Worm (Caenorhabditis elegans) whole organism, L3 larva: Measurements from ENCODE around the gene R03G5.6.

Experiments
- elt-1 ChIP-seq: fragments of 150-350 bp; optimal IDR thresholded peaks from 2 replicates; lab custom pipeline; 2014; ENCODE audit warnings: missing biosample characterization, missing genetic modification characterization
- fos-1 ChIP-seq: fragments of 150-350 bp; optimal IDR thresholded peaks from 2 replicates; lab custom pipeline; 2014; ENCODE audit warnings: missing biosample characterization, missing genetic modification characterization

DNA sequence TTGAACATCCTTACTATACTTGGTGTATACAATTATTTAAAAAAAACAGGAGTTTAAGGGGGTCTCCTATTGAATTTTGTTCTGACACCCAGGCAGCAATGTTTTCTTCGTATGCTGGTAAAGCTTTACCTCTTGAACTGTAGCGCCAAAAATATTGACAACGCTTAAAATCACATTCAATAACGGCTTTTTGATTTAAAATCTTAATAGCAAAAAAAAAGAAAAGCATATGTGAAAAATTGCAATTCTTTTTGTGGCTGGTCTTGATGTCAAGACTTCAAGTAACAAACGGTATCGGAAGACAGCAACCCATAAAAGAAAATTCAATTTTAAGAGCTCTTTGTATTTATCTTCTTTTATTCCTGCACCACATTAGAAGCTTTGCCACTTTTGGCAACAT lies 34.9 kb downstream of the R03G5.6 start:
- TF ChIP-seq elt-1 (tag; lab: Kevin White, UChicago), result no peak
- no peak for TF ChIP-seq fos-1 (tag; lab: Kevin White, UChicago)
